Worm (Caenorhabditis elegans) whole organism, L2 larva: ENCODE data around the gene fbxa-37.

Experiments
- F13H6.1 ChIP-seq: sonication (generic microtip); optimal IDR thresholded peaks from 2 replicates; lab custom pipeline; 2016; ENCODE audit warnings: missing genetic modification characterization, missing compliant biosample characterization
- R02D3.7 ChIP-seq: fragments of 150-350 bp; optimal IDR thresholded peaks from 2 replicates; lab custom pipeline; 2014; ENCODE audit warnings: missing biosample characterization, missing genetic modification characterization
- ZK546.5 ChIP-seq: sonication (generic microtip); optimal IDR thresholded peaks from 2 replicates; lab custom pipeline; 2017; ENCODE audit warnings: missing biosample characterization, missing genetic modification characterization
- alr-1 ChIP-seq: fragments of 150-350 bp; optimal IDR thresholded peaks from 2 replicates; lab custom pipeline; 2014; ENCODE audit warnings: missing biosample characterization, missing genetic modification characterization
- aly-2 ChIP-seq: fragments of 150-350 bp; optimal IDR thresholded peaks from 2 replicates; lab custom pipeline; 2014; ENCODE audit warnings: missing biosample characterization, missing genetic modification characterization
- ama-1 ChIP-seq: fragments of 150-350 bp; optimal IDR thresholded peaks from 2 replicates; lab custom pipeline; 2018; ENCODE audit warnings: inconsistent platforms
- ceh-16 ChIP-seq: fragments of 150-350 bp; optimal IDR thresholded peaks from 2 replicates; lab custom pipeline; 2014; ENCODE audit warnings: missing biosample characterization, missing genetic modification characterization
- ceh-82 ChIP-seq: fragments of 150-350 bp; optimal IDR thresholded peaks from 2 replicates; lab custom pipeline; 2014; ENCODE audit warnings: missing biosample characterization, missing genetic modification characterization
- crh-2 ChIP-seq: sonication (generic microtip); optimal IDR thresholded peaks from 2 replicates; lab custom pipeline; 2017; ENCODE audit warnings: missing biosample characterization, missing genetic modification characterization
- dmd-4 ChIP-seq: sonication (generic microtip); optimal IDR thresholded peaks from 2 replicates; lab custom pipeline; 2017; ENCODE audit warnings: missing biosample characterization, missing genetic modification characterization
- egl-27 ChIP-seq: sonication (generic microtip); optimal IDR thresholded peaks from 3 replicates; lab custom pipeline; 2017; ENCODE audit warnings: missing biosample characterization, missing genetic modification reagents, missing genetic modification characterization
- elt-3 ChIP-seq: sonication (generic microtip); optimal IDR thresholded peaks from 2 replicates; lab custom pipeline; 2017; ENCODE audit warnings: missing biosample characterization, missing genetic modification characterization
- fos-1 ChIP-seq: fragments of 150-350 bp; optimal IDR thresholded peaks from 2 replicates; lab custom pipeline; 2014; ENCODE audit warnings: missing biosample characterization, missing genetic modification characterization
- gmeb-1 ChIP-seq: fragments of 150-350 bp; optimal IDR thresholded peaks from 2 replicates; lab custom pipeline; 2014; ENCODE audit warnings: missing biosample characterization, missing genetic modification characterization
- lsy-2 ChIP-seq, 2 experiments: fragments of 150-350 bp in 1 of 2; sonication (generic microtip) in 1 of 2; optimal IDR thresholded peaks; 2 replicates each; lab custom pipeline; 2014 to 2017; ENCODE audit warnings: missing biosample characterization in 2 of 2, missing genetic modification characterization in 2 of 2
- mdl-1 ChIP-seq, 2 experiments: fragments of 150-350 bp in 1 of 2; sonication (generic microtip) in 1 of 2; optimal IDR thresholded peaks; 2 replicates each; lab custom pipeline; 2017; ENCODE audit warnings: missing biosample characterization in 2 of 2, missing genetic modification characterization in 2 of 2
- nhr-129 ChIP-seq: fragments of 150-350 bp; optimal IDR thresholded peaks from 2 replicates; lab custom pipeline; 2014; ENCODE audit warnings: missing biosample characterization, missing genetic modification characterization
- nhr-23 ChIP-seq: fragments of 150-350 bp; optimal IDR thresholded peaks from 2 replicates; lab custom pipeline; 2014; ENCODE audit warnings: missing biosample characterization, missing genetic modification reagents, missing genetic modification characterization
- peb-1 ChIP-seq: fragments of 150-350 bp; optimal IDR thresholded peaks from 2 replicates; lab custom pipeline; 2014; ENCODE audit warnings: missing biosample characterization, missing genetic modification characterization
- skn-1 ChIP-seq: sonication (generic microtip); optimal IDR thresholded peaks from 2 replicates; lab custom pipeline; 2017; ENCODE audit warnings: missing biosample characterization, missing genetic modification characterization
- sma-3 ChIP-seq: sonication (generic microtip); optimal IDR thresholded peaks from 2 replicates; lab custom pipeline; 2016; ENCODE audit warnings: missing genetic modification reagents, missing genetic modification characterization, missing compliant biosample characterization
- sma-9 ChIP-seq, 2 experiments: fragments of 150-350 bp in 1 of 2; sonication (generic microtip) in 1 of 2; optimal IDR thresholded peaks; 2 replicates each; lab custom pipeline; 2014 to 2016; ENCODE audit warnings: missing genetic modification characterization in 2 of 2, mild to moderate bottlenecking in 1 of 2, missing biosample characterization in 1 of 2, missing compliant biosample characterization in 1 of 2, missing genetic modification reagents in 1 of 2, moderate library complexity in 1 of 2
- snpc-4 ChIP-seq: fragments of 150-350 bp; optimal IDR thresholded peaks from 2 replicates; lab custom pipeline; 2014; ENCODE audit warnings: missing biosample characterization, missing genetic modification characterization
- unc-55 ChIP-seq: fragments of 150-350 bp; sonication (generic microtip); optimal IDR thresholded peaks from 3 replicates; lab custom pipeline; 2014; ENCODE audit warnings: missing biosample characterization, missing genetic modification reagents, missing genetic modification characterization
- unc-62 ChIP-seq: fragments of 150-350 bp; optimal IDR thresholded peaks from 2 replicates; lab custom pipeline; 2014; ENCODE audit warnings: missing biosample characterization, missing genetic modification reagents, missing genetic modification characterization
- zag-1 ChIP-seq: fragments of 150-350 bp; optimal IDR thresholded peaks from 2 replicates; lab custom pipeline; 2014; ENCODE audit warnings: missing biosample characterization, missing genetic modification characterization
- ztf-1 ChIP-seq: fragments of 200-800 bp; sonication (Bioruptor generic); conservative IDR thresholded peaks from 2 replicates; pipeline ENCODE4 v1.3.6; 2022; ENCODE audit warnings: missing genetic modification characterization, missing compliant biosample characterization

fbxa-37 gene

ce11 chrIII:1273655-1274328, 11.0 kb upstream of the fbxa-37 start, which contains the start of gene fbxa-29:
Gene fbxa-29, minus strand, starts transcription at chrIII:1273705.
- TF ChIP-seq fos-1 (tag; lab: Kevin White, UChicago) (peak; percentile 23), dmd-4 (tag; lab: Kevin White, UChicago) (no peak)

ce11 chrIII:1275513-1275912, 9.3 kb upstream of the fbxa-37 start, which contains the start of gene fbxa-30:
Gene fbxa-30, minus strand, starts transcription at chrIII:1275613.
- TF ChIP-seq nhr-23 (tag; lab: Kevin White, UChicago), result no peak

DNA sequence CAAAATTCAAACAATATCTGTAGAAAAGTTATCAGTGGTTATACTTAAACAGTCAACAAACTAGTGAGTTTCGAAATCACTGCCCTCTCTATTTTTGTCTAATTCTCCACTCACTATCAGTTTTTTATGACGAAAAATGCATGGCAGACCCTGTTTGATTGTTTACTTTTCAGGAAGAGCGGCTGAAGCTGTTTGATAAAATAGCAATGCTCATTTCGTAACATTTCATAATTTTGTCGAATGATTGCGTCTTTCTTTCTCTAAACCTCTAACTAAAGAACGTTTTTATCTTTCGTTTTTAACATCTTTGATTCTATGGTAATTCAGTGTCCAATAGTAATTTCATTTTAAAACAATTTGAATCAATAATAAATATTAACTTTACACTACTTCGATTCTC, 5.6 kb upstream of the fbxa-37 start:
- TF ChIP-seq ama-1, result no peak
- peak; percentile 82 for TF ChIP-seq skn-1 (tag; lab: Kevin White, UChicago)
- no peak for TF ChIP-seq ceh-82
- TF ChIP-seq sma-9 (GFP tag; optimal IDR thresholded peaks at IDR 0.05; lab: Kevin White, UChicago), result peak; percentile 10
- TF ChIP-seq sma-9 (tag; optimal IDR thresholded peaks at IDR 0.05; lab: Kevin White, UChicago), result no peak
- peak; percentile 60 for TF ChIP-seq crh-2 (tag; lab: Kevin White, UChicago)
- TF ChIP-seq alr-1 (tag; lab: Kevin White, UChicago), result no peak
- no peak for TF ChIP-seq elt-3
- TF ChIP-seq fos-1 (tag; lab: Kevin White, UChicago), result peak; percentile 97
- peak; percentile 54 for TF ChIP-seq gmeb-1
- no peak for TF ChIP-seq ceh-16
- TF ChIP-seq unc-62, result no peak
- peak in 1 of 2 experiments; percentile 18 for TF ChIP-seq lsy-2 (tag; optimal IDR thresholded peaks at IDR 0.05; lab: Kevin White, UChicago)
- TF ChIP-seq sma-3 (GFP tag; lab: Kevin White, UChicago), result peak; percentile 50
- TF ChIP-seq nhr-129, result peak; percentile 95
- TF ChIP-seq peb-1 (tag; lab: Kevin White, UChicago), result no peak
- peak; percentile 70 for TF ChIP-seq F13H6.1 (tag; lab: Kevin White, UChicago)

DNA sequence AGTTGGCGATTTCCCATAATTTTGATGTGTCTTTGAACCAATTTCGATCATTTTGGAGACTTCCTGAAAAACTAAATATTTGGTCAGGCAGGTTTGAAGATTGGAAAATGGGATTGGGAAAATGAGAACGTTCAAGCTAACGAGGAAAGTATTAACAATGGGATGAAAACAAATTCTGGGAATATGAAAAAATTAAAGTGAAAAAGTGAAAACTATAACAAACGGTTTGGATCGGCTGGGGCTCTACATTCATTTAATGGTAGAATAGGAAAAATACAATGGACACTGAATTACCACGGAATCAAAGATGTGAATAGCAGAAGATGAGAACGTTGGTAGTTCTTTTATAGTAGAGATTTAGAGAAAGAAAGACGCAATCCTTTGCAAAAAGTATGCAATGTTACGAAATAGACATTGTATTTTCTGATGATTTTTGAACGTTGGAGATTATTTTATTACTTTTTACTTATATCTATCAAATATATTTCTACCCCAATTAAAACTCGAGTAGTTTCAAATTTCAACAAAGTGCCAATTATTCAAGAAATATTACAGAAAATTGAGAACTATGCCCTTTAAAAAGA, 3.8 kb downstream of the fbxa-37 start, which contains the start of gene fbxa-50:
fbxa-50 (minus strand) TSS at position 51 of the 584 bp plus-strand sequence.
- TF ChIP-seq nhr-129, result peak; percentile 64
- no peak for TF ChIP-seq mdl-1 (tag; optimal IDR thresholded peaks at IDR 0.05; lab: Kevin White, UChicago)
- no peak for TF ChIP-seq egl-27
- TF ChIP-seq snpc-4 (tag; lab: Kevin White, UChicago), result no peak
- TF ChIP-seq, all 48 proteins: peak for 1

- TF ChIP-seq unc-55 (GFP tag; lab: Kevin White, UChicago) (no peak), fos-1 (tag; lab: Kevin White, UChicago) (peak; percentile 70)
Observed at ce11 chrIII:1289139-1289538, 4.3 kb downstream of the fbxa-37 start.

- TF ChIP-seq R02D3.7 (tag; lab: Kevin White, UChicago) (no peak), fos-1 (tag; lab: Kevin White, UChicago) (no peak)
Observed at ce11 chrIII:1293135-1293534, 8.3 kb downstream of the fbxa-37 start, which contains the start of gene fbxa-36. Gene fbxa-36, minus strand, starts transcription at chrIII:1293235.

DNA sequence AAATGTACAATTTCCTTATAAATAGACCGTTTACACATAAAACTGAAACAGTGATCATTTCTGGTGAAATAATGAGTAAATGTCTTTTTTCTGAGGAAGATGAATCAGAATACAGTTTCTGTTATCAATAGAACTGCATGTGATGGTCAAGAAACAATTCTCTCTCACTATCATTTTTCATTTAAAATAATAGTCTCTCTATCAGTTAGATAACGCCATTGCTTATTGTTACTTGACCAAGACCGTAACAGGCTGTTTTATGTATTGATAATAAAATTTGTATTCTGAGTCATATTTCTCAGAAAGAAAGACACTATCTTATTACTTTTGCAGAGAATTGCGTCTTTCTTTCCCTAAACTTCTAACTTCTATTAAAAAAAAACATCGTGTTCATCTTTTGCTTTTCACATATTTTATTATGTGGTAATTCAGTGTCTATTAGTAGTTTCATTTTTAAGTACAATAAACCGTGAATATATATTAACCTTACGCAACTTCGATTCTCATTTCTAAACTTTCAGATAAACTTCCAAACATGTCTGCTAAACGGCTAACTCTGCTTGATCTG, 10.4 kb downstream of the fbxa-37 start, which contains the start of gene fbxa-35:
fbxa-35 (plus strand) TSS at position 518 of the 568 bp plus-strand sequence.
- TF ChIP-seq alr-1 (tag; lab: Kevin White, UChicago), result no peak
- peak; percentile 87 for TF ChIP-seq fos-1 (tag; lab: Kevin White, UChicago)
- no peak for TF ChIP-seq zag-1 (tag; lab: Kevin White, UChicago)
- TF ChIP-seq ZK546.5, result no peak
- no peak for TF ChIP-seq R02D3.7 (tag; lab: Kevin White, UChicago)
- TF ChIP-seq ztf-1 (GFP tag; lab: Robert Waterston, UW), result no peak
- no peak for TF ChIP-seq aly-2 (tag; lab: Kevin White, UChicago)
